Worm (Caenorhabditis elegans): ENCODE measurements around the gene oxy-4.

oxy-4 gene

DNA sequence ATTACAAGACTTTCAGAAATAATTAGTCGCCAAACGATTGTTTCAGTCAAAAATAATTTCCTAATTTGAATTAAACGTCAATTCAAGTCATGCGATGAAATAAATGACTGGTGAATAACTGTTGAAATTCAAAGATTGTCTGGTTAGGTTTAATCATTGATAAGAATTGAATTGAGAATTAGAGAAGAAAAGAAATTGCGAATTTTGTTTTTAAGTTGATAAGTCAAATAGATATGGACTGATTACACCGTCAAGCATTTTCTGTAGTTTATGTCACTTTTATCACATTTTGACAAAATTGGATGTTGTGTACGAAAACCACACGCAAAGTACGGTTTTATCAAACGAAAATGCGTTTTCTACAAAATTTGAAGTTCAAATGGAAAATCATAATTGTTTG lies 42.7 kb upstream of the oxy-4 start:
- TF ChIP-seq ztf-11 (tag; optimal IDR thresholded peaks at IDR 0.05): no peak

DNA sequence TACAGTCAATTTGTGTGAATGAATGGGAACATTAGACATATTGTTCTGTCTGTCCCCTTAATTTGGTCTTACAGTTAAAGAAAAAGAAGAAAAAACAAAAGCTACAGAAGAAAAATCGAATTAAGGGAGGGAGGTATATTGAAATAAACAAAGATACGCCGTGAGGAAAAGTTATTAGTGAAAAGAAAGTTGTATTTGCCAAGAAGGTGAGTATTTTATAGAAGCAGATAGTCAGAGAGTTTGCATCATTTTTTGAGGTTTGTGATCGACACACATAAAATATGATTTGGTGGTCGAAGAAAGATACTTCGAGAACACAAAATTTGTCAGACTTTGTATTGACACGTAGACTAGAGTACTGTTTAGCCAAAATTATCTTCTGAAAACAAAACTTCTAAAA lies 41.8 kb upstream of the oxy-4 start:
- TF ChIP-seq ces-1 (GFP tag; optimal IDR thresholded peaks at IDR 0.05): no peak
- no peak for TF ChIP-seq tbx-8 (GFP tag; optimal IDR thresholded peaks at IDR 0.05)

DNA sequence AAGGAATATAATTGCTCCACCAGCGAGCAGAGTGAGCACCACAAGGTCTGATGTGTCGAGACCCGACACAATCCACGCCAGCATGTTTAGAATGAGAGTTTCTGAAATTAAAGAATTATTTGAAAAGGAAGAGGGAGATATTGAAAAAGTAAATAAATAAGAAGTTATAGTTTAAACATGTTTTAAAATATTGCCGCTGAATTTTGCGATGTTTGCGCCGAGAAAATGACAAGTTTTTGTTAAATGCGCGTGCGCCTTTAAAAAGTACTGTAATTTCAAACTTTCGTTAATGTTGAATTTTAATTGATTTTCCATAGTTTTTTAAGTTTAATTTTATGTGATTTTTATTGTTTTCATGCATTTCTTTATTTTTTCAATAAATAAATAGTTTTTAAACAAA lies 41.0 kb upstream of the oxy-4 start, which contains the start of gene emb-8:
Gene emb-8, minus strand, starts transcription at position 101 of the 400 bp plus-strand sequence.
- no peak for TF ChIP-seq ceh-43 (GFP tag; optimal IDR thresholded peaks at IDR 0.05)
- TF ChIP-seq sem-2 (GFP tag; optimal IDR thresholded peaks at IDR 0.05): no peak
- TF ChIP-seq ceh-39 (tag; optimal IDR thresholded peaks at IDR 0.05): no peak
- TF ChIP-seq ham-2 (GFP tag; optimal IDR thresholded peaks at IDR 0.05): no peak
- TF ChIP-seq unc-39 (tag; optimal IDR thresholded peaks at IDR 0.05): no peak

DNA sequence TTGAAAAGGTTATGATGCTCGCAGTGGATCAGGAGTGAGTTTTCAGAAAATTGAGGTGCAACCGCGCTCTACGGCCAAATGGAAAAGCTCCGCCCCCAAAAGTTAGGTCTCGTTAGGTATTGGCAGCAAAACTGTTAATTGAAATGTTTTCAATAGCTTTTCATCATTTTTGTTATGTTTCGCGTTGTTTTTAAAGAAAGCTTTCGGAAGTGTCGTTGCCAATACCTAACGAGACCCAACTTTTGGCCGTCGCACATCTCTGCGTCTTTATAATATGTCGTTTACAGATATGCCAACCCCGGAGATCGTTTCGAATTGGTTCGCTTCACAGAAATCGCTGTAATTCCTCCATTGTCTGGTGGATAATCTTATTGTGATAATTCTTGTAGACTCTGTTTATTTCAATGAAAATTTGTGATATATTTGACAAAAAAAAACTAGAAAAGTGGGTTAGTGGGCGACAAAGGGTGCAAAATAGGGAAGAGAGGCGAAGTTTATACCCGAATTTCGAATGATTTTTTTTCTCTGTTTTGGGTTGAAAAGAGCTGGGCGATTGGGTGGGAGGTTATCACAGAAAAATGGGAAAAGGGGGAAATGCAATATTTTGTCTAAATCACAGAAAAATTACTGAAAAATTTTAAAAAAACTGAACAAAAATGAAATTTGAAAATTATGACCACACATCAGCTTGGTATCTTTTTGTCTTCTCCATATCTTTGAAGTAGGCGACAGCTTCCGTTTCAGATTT lies 37.9 kb upstream of the oxy-4 start:
- TF ChIP-seq unc-120 (tag; optimal IDR thresholded peaks at IDR 0.05; ENCODE audit: poor library complexity, severe bottlenecking) (no peak), mab-5 (tag; optimal IDR thresholded peaks at IDR 0.05) (no peak), ceh-39 (tag; optimal IDR thresholded peaks at IDR 0.05) (no peak), mep-1 (tag; optimal IDR thresholded peaks at IDR 0.05) (peak; percentile 18)

DNA sequence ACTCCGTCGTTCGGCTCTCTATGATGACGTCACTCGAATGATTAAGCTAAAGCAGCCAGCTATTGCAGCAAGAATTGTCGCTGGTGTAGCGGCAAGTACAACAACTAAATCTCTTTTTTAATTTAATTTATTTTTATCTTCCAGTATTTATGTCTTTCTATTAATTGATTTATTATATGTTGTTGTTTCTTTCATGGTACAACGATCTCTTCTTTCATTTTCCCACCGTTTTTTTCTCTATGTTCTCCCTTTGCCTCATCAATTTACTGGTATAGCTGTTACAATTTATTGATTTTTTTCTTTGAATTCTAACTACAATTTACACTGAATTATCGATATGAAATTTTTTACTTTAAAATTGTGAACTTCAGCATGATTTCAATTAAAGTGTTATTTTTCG lies 37.1 kb upstream of the oxy-4 start, which contains the start of gene moc-6:
Gene moc-6, plus strand, starts transcription at position 301 of the 400 bp plus-strand sequence.
- TF ChIP-seq ceh-39 (tag; optimal IDR thresholded peaks at IDR 0.05) (no peak), snpc-4 (tag; optimal IDR thresholded peaks at IDR 0.05) (no peak), nhr-12 (tag; optimal IDR thresholded peaks at IDR 0.05) (no peak), hlh-1 (tag; optimal IDR thresholded peaks at IDR 0.05) (no peak), mls-2 (tag; optimal IDR thresholded peaks at IDR 0.05) (no peak), lin-13 (tag; optimal IDR thresholded peaks at IDR 0.05) (no peak), ztf-11 (tag; optimal IDR thresholded peaks at IDR 0.05) (no peak), ces-1 (GFP tag; optimal IDR thresholded peaks at IDR 0.05) (no peak), ceh-83 (GFP tag; optimal IDR thresholded peaks at IDR 0.05) (no peak), pha-4 (tag; optimal IDR thresholded peaks at IDR 0.05) (no peak), tbx-8 (GFP tag; optimal IDR thresholded peaks at IDR 0.05) (no peak), elt-3 (tag; optimal IDR thresholded peaks at IDR 0.05) (no peak), sptf-1 (tag; optimal IDR thresholded peaks at IDR 0.05) (no peak), unc-62 (GFP tag; optimal IDR thresholded peaks at IDR 0.05) (no peak), elt-1 (tag; optimal IDR thresholded peaks at IDR 0.05; ENCODE audit: borderline replicate concordance, insufficient read depth) (no peak), cnd-1 (tag; optimal IDR thresholded peaks at IDR 0.05) (no peak), nhr-28 (tag; optimal IDR thresholded peaks at IDR 0.05) (no peak)

DNA sequence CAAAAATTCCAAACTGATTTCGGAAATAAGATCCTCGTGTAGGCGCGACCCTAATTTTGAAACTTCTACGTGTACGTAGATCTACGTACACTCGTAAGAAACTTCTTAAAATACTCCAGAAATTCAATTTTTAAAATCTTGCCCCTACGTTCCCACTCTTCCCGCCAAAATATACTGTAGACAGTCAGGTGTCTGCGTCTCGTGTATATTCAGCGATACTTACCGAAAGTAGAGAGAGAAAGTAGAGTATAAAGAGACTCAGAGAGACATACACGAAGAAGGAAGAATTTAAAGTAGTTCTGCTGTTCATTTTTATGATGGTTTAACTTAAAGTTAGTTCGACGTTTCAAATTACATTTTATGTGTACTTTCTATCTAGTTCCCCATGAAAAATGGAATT lies 34.7 kb upstream of the oxy-4 start:
- TF ChIP-seq lsy-2 (tag; optimal IDR thresholded peaks at IDR 0.05): peak; percentile 42
- no peak for TF ChIP-seq unc-120 (tag; optimal IDR thresholded peaks at IDR 0.05; ENCODE audit: poor library complexity, severe bottlenecking)
- no peak for TF ChIP-seq unc-39 (tag; optimal IDR thresholded peaks at IDR 0.05)

DNA sequence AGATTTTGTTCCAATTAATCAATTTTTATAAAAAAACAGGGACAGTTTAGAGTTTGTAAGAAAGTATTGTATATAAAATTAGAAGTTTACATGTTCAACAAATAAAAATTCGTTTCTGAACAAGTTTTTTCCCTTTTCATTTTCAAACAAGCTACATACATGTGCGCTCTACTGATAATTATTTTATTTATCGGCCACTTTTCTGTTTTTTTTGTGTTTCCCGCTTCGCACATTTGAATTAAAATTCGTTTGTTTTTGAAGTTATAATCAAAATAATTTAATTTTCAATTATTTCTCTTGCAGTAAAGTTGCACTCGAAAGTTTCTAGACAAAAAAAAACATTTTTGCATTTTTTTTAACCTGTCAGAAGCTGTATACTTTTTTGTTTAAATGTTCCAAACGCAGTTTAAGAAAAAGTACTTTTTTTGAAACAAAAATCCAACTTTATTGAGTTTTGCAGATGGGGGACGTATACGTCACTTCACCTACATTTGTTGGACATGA lies 32.1 kb upstream of the oxy-4 start, which contains the start of gene hira-1:
Gene hira-1, plus strand, starts transcription at position 454 of the 504 bp plus-strand sequence.
- TF ChIP-seq ces-1 (GFP tag; optimal IDR thresholded peaks at IDR 0.05) (peak; percentile 68), nhr-237 (tag; optimal IDR thresholded peaks at IDR 0.05) (no peak), unc-62 (GFP tag; optimal IDR thresholded peaks at IDR 0.05) (no peak)

Measured in whole organism, mixed stage, embryonic.